Fruit fly (Drosophila melanogaster) whole organism, embryonic: Measurements from ENCODE around the gene CG13631.

Experiments
- Bdp1 ChIP-seq: fragments of 200-800 bp; sonication (Bioruptor generic); optimal IDR thresholded peaks from 3 replicates; lab custom pipeline; 2016; ENCODE audit warnings: missing biosample characterization, missing genetic modification characterization
- CG12236 ChIP-seq: fragments of 200-800 bp; sonication (Bioruptor generic); optimal IDR thresholded peaks from 2 replicates; lab custom pipeline; 2016; ENCODE audit warnings: missing biosample characterization, missing genetic modification characterization
- CG14710 ChIP-seq: fragments of 200-800 bp; sonication (Bioruptor generic); optimal IDR thresholded peaks from 3 replicates; lab custom pipeline; 2019; ENCODE audit warnings: missing biosample characterization, mild to moderate bottlenecking, missing genetic modification characterization, moderate library complexity
- Oaz ChIP-seq: fragments of 200-800 bp; sonication (Bioruptor generic); IDR thresholded peaks from 2 replicates; pipeline ENCODE4 v1.3.6; 2022; ENCODE audit warnings: missing biosample characterization, missing genetic modification characterization
- Usf ChIP-seq: fragments of 200-800 bp; sonication (Bioruptor generic); optimal IDR thresholded peaks from 2 replicates; lab custom pipeline; 2017; ENCODE audit warnings: missing genotype, missing biosample characterization, missing genetic modification characterization
- chm ChIP-seq: fragments of 200-800 bp; sonication (Bioruptor generic); IDR thresholded peaks from 2 replicates; pipeline ENCODE4 v1.3.6; 2022; ENCODE audit warnings: missing biosample characterization, missing genetic modification characterization
- pros ChIP-seq: fragments of 200-800 bp; sonication (Bioruptor generic); optimal IDR thresholded peaks from 3 replicates; lab custom pipeline; 2019; ENCODE audit warnings: missing biosample characterization, mild to moderate bottlenecking, missing genetic modification characterization, moderate library complexity

DNA sequence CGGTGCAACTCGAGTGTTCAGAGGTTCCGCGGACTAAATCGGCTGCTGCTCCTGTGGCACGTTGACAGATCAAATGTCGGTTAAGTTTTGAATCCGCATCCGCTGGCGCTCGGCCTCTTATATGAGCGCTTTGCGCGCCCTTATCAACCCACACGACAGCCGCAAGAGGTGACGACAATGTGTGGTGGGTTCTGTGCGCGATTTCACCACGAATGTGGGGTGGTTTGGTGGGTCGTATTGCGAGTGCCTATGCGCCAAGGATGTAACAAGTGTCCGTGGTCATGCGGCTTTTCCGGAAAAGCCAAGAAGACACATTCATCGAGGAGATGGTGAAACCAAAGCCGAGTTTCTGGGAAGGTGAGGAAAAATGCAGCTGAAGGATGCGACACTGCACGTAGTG lies 4.2 kb upstream of the CG13631 start, which contains the start of gene AstA:
- TF ChIP-seq Oaz (no peak), Usf (GFP tag; lab: Kevin White, UChicago) (no peak), pros (GFP tag; lab: Kevin White, UChicago) (no peak), chm (GFP tag; lab: Robert Waterston, UW) (no peak), Bdp1 (GFP tag; lab: Kevin White, UChicago) (no peak), CG12236 (GFP tag; lab: Kevin White, UChicago) (no peak), CG14710 (tag; lab: Kevin White, UChicago) (no peak)
